Comparison of ENCODE assay signal across 1 fruit fly cellular context in genomic region chr3R:10265552-10266137, dm6.
TF ChIP-seq lines count a peak whose summit lies in the region.

No protein-coding gene starts in this region.

TF ChIP-seq in whole organism, embryonic, 481 proteins besides CTCF, POLR2A, EP300 and RAD21 (continued from another document):
- TF ChIP-seq CG6689 (GFP tag; IDR thresholded peaks at IDR 0.05; lab: Robert Waterston, UW) (peak; percentile 52), bsh (GFP tag; optimal IDR thresholded peaks at IDR 0.05; lab: Kevin White, UChicago) (peak in 1 of 2 experiments; percentile 49), CG9797 (GFP tag; optimal IDR thresholded peaks at IDR 0.05; lab: Kevin White, UChicago) (no peak), org-1 (GFP tag; optimal IDR thresholded peaks at IDR 0.05; lab: Kevin White, UChicago) (no peak), ken (GFP tag; IDR thresholded peaks at IDR 0.05; lab: Robert Waterston, UW) (no peak; the same call in 2 of the 3 replicates), da (GFP tag; optimal IDR thresholded peaks at IDR 0.05; lab: Kevin White, UChicago) (no peak), ara (GFP tag; IDR thresholded peaks at IDR 0.05; lab: Robert Waterston, UW) (no peak), dmrt99B (tag; optimal IDR thresholded peaks at IDR 0.05; lab: Kevin White, UChicago) (peak; percentile 52), h (optimal IDR thresholded peaks at IDR 0.05; lab: Kevin White, UChicago) (no peak), CG13424 (tag; optimal IDR thresholded peaks at IDR 0.05; lab: Kevin White, UChicago) (peak; percentile 34), CG2120 (GFP tag; optimal IDR thresholded peaks at IDR 0.05; lab: Kevin White, UChicago) (peak; percentile 83), gfzf (GFP tag; optimal IDR thresholded peaks at IDR 0.05; lab: Kevin White, UChicago) (no peak), HLH4C (GFP tag; IDR thresholded peaks at IDR 0.05; lab: Robert Waterston, UW; ENCODE audit: partially characterized antibody) (no peak), tll (GFP tag; optimal IDR thresholded peaks at IDR 0.05; lab: Kevin White, UChicago) (no peak), CG11560 (tag; IDR thresholded peaks at IDR 0.05; lab: Robert Waterston, UW) (peak; percentile 56; the same call in 1 of the 3 replicates), CG6175 (GFP tag; IDR thresholded peaks at IDR 0.05; lab: Robert Waterston, UW) (no peak), Atf3 (GFP tag; optimal IDR thresholded peaks at IDR 0.05; lab: Kevin White, UChicago) (no peak), danr (GFP tag; IDR thresholded peaks at IDR 0.05; lab: Robert Waterston, UW) (no peak), fu2 (GFP tag; optimal IDR thresholded peaks at IDR 0.05; lab: Kevin White, UChicago) (peak; percentile 23), Hey (tag; optimal IDR thresholded peaks at IDR 0.05; lab: Kevin White, UChicago) (no peak), H2.0 (GFP tag; IDR thresholded peaks at IDR 0.05; lab: Robert Waterston, UW) (peak; percentile 46), CG9876 (GFP tag; optimal IDR thresholded peaks at IDR 0.05; lab: Kevin White, UChicago) (no peak), odd (GFP tag; optimal IDR thresholded peaks at IDR 0.05; lab: Kevin White, UChicago) (no peak), MTF-1 (GFP tag; optimal IDR thresholded peaks at IDR 0.05; lab: Kevin White, UChicago; ENCODE audit: borderline replicate concordance) (no peak), Poxn (GFP tag; IDR thresholded peaks at IDR 0.05; lab: Robert Waterston, UW) (no peak), CG32532 (GFP tag; IDR thresholded peaks at IDR 0.05; lab: Robert Waterston, UW) (peak; percentile 87), chif (GFP tag; optimal IDR thresholded peaks at IDR 0.05; lab: Kevin White, UChicago) (peak in 1 of 2 experiments; percentile 7), oc (tag; optimal IDR thresholded peaks at IDR 0.05; lab: Kevin White, UChicago) (no peak), maf-S (GFP tag; optimal IDR thresholded peaks at IDR 0.05; lab: Kevin White, UChicago) (peak; percentile 8)
